Worm (Caenorhabditis elegans) whole organism, L4 larva: ENCODE data around the gene dhs-12.

Experiments used
- F26F4.8 ChIP-seq: fragments of 200-800 bp; sonication (Bioruptor generic); conservative IDR thresholded peaks from 2 replicates; pipeline ENCODE4 v1.3.6; 2022; ENCODE audit warnings: missing genetic modification characterization, missing compliant biosample characterization
- T20F7.1 ChIP-seq: fragments of 200-800 bp; sonication (Bioruptor generic); optimal IDR thresholded peaks from 2 replicates; lab custom pipeline; 2018; ENCODE audit warnings: mild to moderate bottlenecking, missing genetic modification characterization, missing compliant biosample characterization
- Y105C5A.15 ChIP-seq: fragments of 200-800 bp; sonication (Bioruptor generic); IDR thresholded peaks from 2 replicates; pipeline ENCODE4 v1.3.6; 2022; ENCODE audit warnings: missing genetic modification characterization, missing compliant biosample characterization
- Y48G9A.11 ChIP-seq: fragments of 200-800 bp; sonication (Bioruptor generic); IDR thresholded peaks from 2 replicates; pipeline ENCODE4 v1.3.6; 2022; ENCODE audit warnings: missing genetic modification reagents, missing genetic modification characterization, missing compliant biosample characterization
- aha-1 ChIP-seq: fragments of 150-350 bp; peaks from one replicate; lab custom pipeline; 2014; ENCODE audit warnings: missing biosample characterization, missing genetic modification characterization
- aly-2 ChIP-seq: sonication (generic microtip); optimal IDR thresholded peaks from 2 replicates; lab custom pipeline; 2018; ENCODE audit warnings: missing biosample characterization, missing genetic modification characterization
- ceh-32 ChIP-seq: sonication (generic microtip); optimal IDR thresholded peaks from 2 replicates; lab custom pipeline; 2016; ENCODE audit warnings: mild to moderate bottlenecking, missing genetic modification characterization, missing compliant biosample characterization; ENCODE audit not compliant: poor library complexity
- ceh-44 ChIP-seq: fragments of 200-800 bp; sonication (Bioruptor generic); IDR thresholded peaks from 2 replicates; pipeline ENCODE4 v1.3.6; 2022; ENCODE audit warnings: missing genetic modification reagents, missing genetic modification characterization, missing compliant biosample characterization
- cey-2 ChIP-seq: sonication (generic microtip); optimal IDR thresholded peaks from 3 replicates; lab custom pipeline; 2017; ENCODE audit warnings: missing genetic modification characterization, mild to moderate bottlenecking, missing compliant biosample characterization, antibody characterized with exemption, borderline replicate concordance; ENCODE audit not compliant: insufficient read depth
- daf-8 ChIP-seq: fragments of 200-800 bp; sonication (Bioruptor generic); IDR thresholded peaks from 2 replicates; pipeline ENCODE4 v1.3.6; 2022; ENCODE audit warnings: missing genetic modification characterization, missing compliant biosample characterization
- dve-1 ChIP-seq: sonication (generic microtip); optimal IDR thresholded peaks from 2 replicates; lab custom pipeline; 2017; ENCODE audit warnings: antibody characterized with exemption, mild to moderate bottlenecking, missing genetic modification characterization, missing compliant biosample characterization; ENCODE audit not compliant: insufficient read depth
- fkh-10 ChIP-seq: fragments of 150-350 bp; optimal IDR thresholded peaks from 2 replicates; lab custom pipeline; 2014; ENCODE audit warnings: missing biosample characterization, missing genetic modification reagents, missing genetic modification characterization
- hlh-30 ChIP-seq: sonication (generic microtip); optimal IDR thresholded peaks from 2 replicates; lab custom pipeline; 2017; ENCODE audit warnings: antibody characterized with exemption, mild to moderate bottlenecking, missing genetic modification characterization, missing compliant biosample characterization; ENCODE audit not compliant: insufficient read depth
- hmg-1.1 ChIP-seq: fragments of 200-800 bp; sonication (Bioruptor generic); IDR thresholded peaks from 2 replicates; pipeline ENCODE4 v1.3.6; 2022; ENCODE audit warnings: missing genetic modification reagents, missing genetic modification characterization, missing compliant biosample characterization
- jun-1 ChIP-seq: fragments of 150-350 bp; optimal IDR thresholded peaks from 2 replicates; lab custom pipeline; 2014; ENCODE audit warnings: missing biosample characterization, missing genetic modification reagents, missing genetic modification characterization
- lim-7 ChIP-seq: fragments of 200-800 bp; sonication (Bioruptor generic); IDR thresholded peaks from 2 replicates; pipeline ENCODE4 v1.3.6; 2022; ENCODE audit warnings: missing genetic modification characterization, missing compliant biosample characterization
- lin-1 ChIP-seq: fragments of 200-800 bp; sonication (Bioruptor generic); IDR thresholded peaks from 2 replicates; pipeline ENCODE4 v1.3.6; 2022; ENCODE audit warnings: missing genetic modification reagents, missing genetic modification characterization, missing compliant biosample characterization
- lin-13 ChIP-seq: fragments of 150-350 bp; optimal IDR thresholded peaks from 2 replicates; lab custom pipeline; 2014; ENCODE audit warnings: missing biosample characterization, missing genetic modification reagents, missing genetic modification characterization
- lin-15B ChIP-seq: fragments of 150-350 bp; sonication (generic microtip); optimal IDR thresholded peaks from 3 replicates; lab custom pipeline; 2014; ENCODE audit warnings: missing biosample characterization, missing genetic modification characterization
- lin-29 ChIP-seq: fragments of 200-800 bp; sonication (Bioruptor generic); IDR thresholded peaks from 2 replicates; pipeline ENCODE4 v1.3.6; 2022; ENCODE audit warnings: missing genetic modification reagents, missing genetic modification characterization, missing compliant biosample characterization
- mxl-2 ChIP-seq: fragments of 200-800 bp; sonication (Bioruptor generic); conservative IDR thresholded peaks from 2 replicates; pipeline ENCODE4 v1.3.6; 2022; ENCODE audit warnings: missing genetic modification reagents, missing genetic modification characterization, missing compliant biosample characterization
- nhr-111 ChIP-seq: fragments of 200-800 bp; sonication (Bioruptor generic); optimal IDR thresholded peaks from 2 replicates; lab custom pipeline; 2018; ENCODE audit warnings: mild to moderate bottlenecking, missing genetic modification characterization, missing compliant biosample characterization
- nhr-28 ChIP-seq: fragments of 150-350 bp; optimal IDR thresholded peaks from 2 replicates; lab custom pipeline; 2014; ENCODE audit warnings: missing biosample characterization, missing genetic modification characterization
- nhr-42 ChIP-seq: fragments of 200-800 bp; sonication (Bioruptor generic); IDR thresholded peaks from 2 replicates; pipeline ENCODE4 v1.3.6; 2022; ENCODE audit warnings: missing genetic modification characterization, missing compliant biosample characterization
- pqm-1 ChIP-seq: sonication (generic microtip); optimal IDR thresholded peaks from 2 replicates; lab custom pipeline; 2017; ENCODE audit warnings: missing biosample characterization, missing genetic modification characterization
- saeg-2 ChIP-seq: fragments of 200-800 bp; sonication (Bioruptor generic); IDR thresholded peaks from 2 replicates; pipeline ENCODE4 v1.3.6; 2022; ENCODE audit warnings: missing genetic modification reagents, missing genetic modification characterization, missing compliant biosample characterization
- sdz-12 ChIP-seq: fragments of 200-800 bp; sonication (Bioruptor generic); optimal IDR thresholded peaks from 2 replicates; lab custom pipeline; 2018; ENCODE audit warnings: mild to moderate bottlenecking, missing genetic modification characterization, missing compliant biosample characterization
- set-16 ChIP-seq: fragments of 200-800 bp; sonication (Bioruptor generic); IDR thresholded peaks from 2 replicates; pipeline ENCODE4 v1.3.6; 2022; ENCODE audit warnings: missing genetic modification reagents, missing genetic modification characterization, missing compliant biosample characterization
- spr-1 ChIP-seq: sonication (generic microtip); optimal IDR thresholded peaks from 2 replicates; lab custom pipeline; 2016; ENCODE audit warnings: mild to moderate bottlenecking, missing genetic modification characterization, missing compliant biosample characterization
- unc-62 ChIP-seq, 3 experiments: fragments of 150-350 bp in 1 of 3; sonication (generic microtip); optimal IDR thresholded peaks in 2 of 3; peaks in 1 of 3; 1 replicate in 1 of 3; 2 replicates in 2 of 3; lab custom pipeline; 2014 to 2017; ENCODE audit warnings: missing biosample characterization in 3 of 3, missing genetic modification characterization in 3 of 3, missing genetic modification reagents in 3 of 3, missing genotype in 1 of 3
- zfp-2 ChIP-seq: sonication (generic microtip); optimal IDR thresholded peaks from 2 replicates; lab custom pipeline; 2016; ENCODE audit warnings: mild to moderate bottlenecking, missing genetic modification characterization, missing compliant biosample characterization
- zfp-3 ChIP-seq: fragments of 200-800 bp; sonication (Bioruptor generic); conservative IDR thresholded peaks from 2 replicates; pipeline ENCODE4 v1.3.6; 2022; ENCODE audit warnings: missing genetic modification reagents, missing genetic modification characterization, missing compliant biosample characterization
- zip-11 ChIP-seq: fragments of 200-800 bp; sonication (Bioruptor generic); IDR thresholded peaks from 2 replicates; pipeline ENCODE4 v1.3.6; 2022; ENCODE audit warnings: missing genetic modification characterization, missing compliant biosample characterization
- ztf-11 ChIP-seq: fragments of 150-350 bp; optimal IDR thresholded peaks from 2 replicates; lab custom pipeline; 2014; ENCODE audit warnings: missing biosample characterization, missing genetic modification characterization

The dhs-12 gene

DNA sequence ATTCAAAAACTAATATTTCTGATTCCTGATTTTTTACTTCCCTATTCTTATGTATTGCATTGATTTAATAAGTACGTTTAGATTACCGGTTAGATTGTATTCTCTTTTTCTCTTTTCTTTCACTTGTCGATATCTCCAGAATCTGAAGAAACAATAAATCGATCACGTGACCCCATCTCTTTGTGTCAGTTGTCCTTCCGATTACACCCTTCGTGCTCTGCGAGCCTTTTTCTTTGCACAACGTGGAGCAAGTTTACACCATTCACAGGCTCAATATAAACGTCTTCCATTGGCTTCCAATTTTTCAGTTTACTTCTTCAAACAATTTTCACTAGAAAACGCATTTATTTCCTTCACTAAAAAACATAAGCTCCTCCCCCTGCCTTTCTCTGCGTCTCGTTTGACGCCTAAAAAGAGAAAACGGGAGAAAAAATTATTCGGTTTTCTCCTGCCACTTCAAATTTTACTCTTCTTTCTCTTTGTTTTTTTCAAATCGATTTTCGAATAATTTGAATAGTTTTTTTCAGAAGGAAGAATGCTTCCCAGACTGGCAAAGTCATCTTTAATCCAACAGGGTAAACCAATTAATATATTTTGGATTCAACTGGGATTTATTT lies 38.0 kb downstream of the dhs-12 start, which contains the start of gene gta-1 (continued):
- TF ChIP-seq lin-15B (tag; lab: Kevin White, UChicago) (no peak), zfp-3 (no peak), unc-62 (GFP tag; optimal IDR thresholded peaks at IDR 0.05 in 1 of 2; lab: Kevin White, UChicago) (no peak), unc-62 (tag; optimal IDR thresholded peaks at IDR 0.05; lab: Kevin White, UChicago) (no peak), lin-29 (GFP tag; lab: Robert Waterston, UW) (no peak), pqm-1 (tag; lab: Kevin White, UChicago) (no peak), aha-1 (tag; lab: Kevin White, UChicago) (peak; percentile 66), aly-2 (tag; lab: Kevin White, UChicago) (no peak), dve-1 (tag; lab: Kevin White, UChicago) (peak; percentile 2), daf-8 (GFP tag; lab: Robert Waterston, UW) (no peak), lin-1 (no peak), Y105C5A.15 (no peak), mxl-2 (no peak), fkh-10 (GFP tag; lab: Kevin White, UChicago) (peak; percentile 16), hmg-1.1 (GFP tag; lab: Robert Waterston, UW) (peak; percentile 33; the same call in 1 of the 2 replicates)

DNA sequence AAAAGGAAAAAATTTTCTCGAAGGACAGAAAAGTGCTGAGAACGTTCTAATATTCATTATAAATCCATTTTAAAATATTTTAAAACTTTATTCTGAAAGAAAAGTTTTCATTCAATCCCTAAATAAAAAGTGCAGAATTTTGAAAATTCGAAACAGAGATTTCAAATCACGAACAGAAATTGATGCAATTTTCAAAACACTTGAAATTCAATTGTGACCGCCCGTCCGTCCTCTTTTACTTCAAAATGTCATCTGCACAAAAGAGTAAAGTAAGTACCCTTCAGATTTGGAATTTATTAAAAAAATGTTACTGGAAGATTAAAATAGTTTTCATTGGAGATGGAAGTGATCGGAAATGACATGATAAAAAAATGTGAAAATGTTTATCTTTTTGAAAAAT lies 46.2 kb downstream of the dhs-12 start:
- TF ChIP-seq lim-7 (no peak), saeg-2 (no peak), lin-13 (GFP tag; lab: Kevin White, UChicago) (no peak), Y48G9A.11 (GFP tag; lab: Robert Waterston, UW) (no peak), zip-11 (no peak), dve-1 (tag; lab: Kevin White, UChicago) (no peak), fkh-10 (GFP tag; lab: Kevin White, UChicago) (peak; percentile 44), spr-1 (no peak)

DNA sequence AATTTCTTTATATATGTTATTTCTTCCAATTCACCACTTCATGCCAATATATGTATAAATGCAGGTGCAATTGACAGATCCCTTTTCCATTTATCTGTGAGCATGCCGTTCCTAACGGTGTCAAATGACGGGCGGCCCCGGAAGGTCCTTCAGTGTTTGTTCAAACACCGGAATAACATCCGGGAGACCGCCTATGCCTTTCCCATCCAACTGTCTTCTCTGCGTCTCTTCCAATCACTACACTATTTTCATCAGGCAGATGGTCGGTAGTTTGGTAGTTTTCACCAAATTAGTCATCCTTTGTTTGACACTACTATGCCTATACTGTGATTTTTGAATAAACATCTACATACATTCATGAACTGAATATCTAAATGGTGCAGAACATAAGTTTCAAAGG lies 48.3 kb downstream of the dhs-12 start:
- TF ChIP-seq ceh-32 (tag; lab: Kevin White, UChicago): no peak
- TF ChIP-seq hlh-30 (tag; lab: Kevin White, UChicago): no peak
- no peak for TF ChIP-seq ztf-11 (tag; lab: Kevin White, UChicago)
- TF ChIP-seq cey-2 (tag; lab: Kevin White, UChicago): no peak
- TF ChIP-seq zfp-2 (tag; lab: Kevin White, UChicago): no peak
- TF ChIP-seq T20F7.1 (GFP tag; lab: Kevin White, UChicago): no peak
- no peak for TF ChIP-seq sdz-12 (GFP tag; lab: Kevin White, UChicago)
- no peak for TF ChIP-seq ceh-44 (GFP tag; lab: Robert Waterston, UW)
- TF ChIP-seq zfp-3: no peak
- TF ChIP-seq nhr-28: no peak
- no peak for TF ChIP-seq aly-2 (tag; lab: Kevin White, UChicago)
- TF ChIP-seq set-16: no peak
- no peak for TF ChIP-seq unc-62 (GFP tag; optimal IDR thresholded peaks at IDR 0.05 in 1 of 2; lab: Kevin White, UChicago)
- no peak for TF ChIP-seq unc-62 (tag; optimal IDR thresholded peaks at IDR 0.05; lab: Kevin White, UChicago)
- TF ChIP-seq F26F4.8 (GFP tag; lab: Robert Waterston, UW): no peak
- no peak for TF ChIP-seq jun-1 (tag; lab: Kevin White, UChicago)
- no peak for TF ChIP-seq dve-1 (tag; lab: Kevin White, UChicago)

DNA sequence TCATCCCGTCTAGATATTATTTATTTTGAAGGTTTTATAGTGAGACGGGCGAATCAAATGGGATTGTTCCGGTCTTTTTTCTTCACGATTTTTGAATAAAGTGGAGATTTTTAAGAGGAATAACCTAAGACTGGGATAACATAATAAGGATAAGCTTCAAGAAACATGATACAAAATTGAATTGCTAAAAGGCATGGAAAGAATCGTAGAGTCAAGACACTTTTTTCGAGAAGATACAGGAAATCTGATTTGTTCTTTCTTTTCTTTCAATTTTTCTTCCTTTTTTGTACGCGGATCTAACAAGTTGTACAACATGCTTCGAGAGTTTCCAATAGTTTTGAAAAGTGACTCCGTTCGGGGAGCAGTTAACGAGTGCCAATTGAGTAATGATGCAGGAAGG lies 49.2 kb downstream of the dhs-12 start:
- TF ChIP-seq nhr-42 (no peak), fkh-10 (GFP tag; lab: Kevin White, UChicago) (peak; percentile 55), nhr-111 (GFP tag; lab: Kevin White, UChicago) (no peak), unc-62 (GFP tag; optimal IDR thresholded peaks at IDR 0.05 in 1 of 2; lab: Kevin White, UChicago) (peak in 1 of 2 experiments; percentile 88), unc-62 (tag; optimal IDR thresholded peaks at IDR 0.05; lab: Kevin White, UChicago) (no peak), saeg-2 (no peak)
- TF ChIP-seq, all 104 proteins: peak for 2
